Worm (Caenorhabditis elegans): ENCODE measurements around the gene oxi-1.

Gene oxi-1

ce11 chrIII:10855398-10855880 is 2.6 kb upstream of the oxi-1 start, which contains the start of gene Y39A1C.1:
TSS of gene Y39A1C.1 (plus strand) at chrIII:10855448.
- TF ChIP-seq ztf-23 (GFP tag; IDR thresholded peaks at IDR 0.05) (no peak), tab-1 (GFP tag; IDR thresholded peaks at IDR 0.05) (no peak), T22C8.4 (GFP tag; IDR thresholded peaks at IDR 0.05) (no peak), med-1 (GFP tag; optimal IDR thresholded peaks at IDR 0.05; ENCODE audit: insufficient read depth) (no peak), ref-1 (GFP tag; conservative IDR thresholded peaks at IDR 0.05) (no peak), flt-1 (GFP tag; IDR thresholded peaks at IDR 0.05) (no peak), klf-2 (GFP tag; conservative IDR thresholded peaks at IDR 0.05) (no peak), cog-1 (tag; optimal IDR thresholded peaks at IDR 0.05) (no peak), ztf-29 (GFP tag; IDR thresholded peaks at IDR 0.05) (no peak)

ce11 chrIII:10856830-10857229 is 1.3 kb upstream of the oxi-1 start:
- TF ChIP-seq ztf-29 (GFP tag; IDR thresholded peaks at IDR 0.05) (no peak), cog-1 (tag; optimal IDR thresholded peaks at IDR 0.05) (no peak), T22C8.4 (GFP tag; IDR thresholded peaks at IDR 0.05) (0 out of 2 replicates have a peak, but pooled peaks have one; percentile 32), klf-2 (GFP tag; conservative IDR thresholded peaks at IDR 0.05) (peak; percentile 70; the same call in 1 of the 2 replicates), ztf-23 (GFP tag; IDR thresholded peaks at IDR 0.05) (peak; percentile 78), flt-1 (GFP tag; IDR thresholded peaks at IDR 0.05) (peak; percentile 66; the same call in 1 of the 2 replicates), ref-1 (GFP tag; conservative IDR thresholded peaks at IDR 0.05) (peak; percentile 28; the same call in 1 of the 2 replicates), tab-1 (GFP tag; IDR thresholded peaks at IDR 0.05) (no peak), med-1 (GFP tag; optimal IDR thresholded peaks at IDR 0.05; ENCODE audit: insufficient read depth) (no peak)

DNA sequence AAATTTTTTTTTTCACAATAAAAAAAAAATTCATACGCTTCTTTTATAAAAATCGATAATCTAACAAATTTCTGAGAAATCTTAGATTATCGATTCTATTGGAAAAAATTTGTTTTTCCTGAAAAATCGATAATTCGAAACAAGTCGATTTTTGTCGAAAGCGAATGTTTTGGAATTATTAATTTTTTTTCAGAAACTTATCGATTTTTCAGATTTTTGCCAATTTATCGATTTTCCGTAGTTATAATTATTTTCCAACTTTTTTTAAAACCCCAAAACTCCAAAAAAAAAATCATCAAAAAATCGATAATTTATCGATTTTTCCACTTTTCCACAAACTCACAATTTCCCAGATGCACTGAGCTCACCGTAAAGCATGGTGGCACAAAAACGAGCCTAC is 3.3 kb downstream of the oxi-1 start:
- TF ChIP-seq T22C8.4 (GFP tag; IDR thresholded peaks at IDR 0.05) = peak; percentile 84
- no peak for TF ChIP-seq ref-1 (GFP tag; conservative IDR thresholded peaks at IDR 0.05)

ce11 chrIII:10867086-10867485 is 9.0 kb downstream of the oxi-1 start:
- TF ChIP-seq med-1 (GFP tag; optimal IDR thresholded peaks at IDR 0.05; ENCODE audit: insufficient read depth) (no peak), T22C8.4 (GFP tag; IDR thresholded peaks at IDR 0.05) (no peak), klf-2 (GFP tag; conservative IDR thresholded peaks at IDR 0.05) (no peak), ztf-29 (GFP tag; IDR thresholded peaks at IDR 0.05) (no peak), ref-1 (GFP tag; conservative IDR thresholded peaks at IDR 0.05) (no peak), cog-1 (tag; optimal IDR thresholded peaks at IDR 0.05) (no peak), ztf-23 (GFP tag; IDR thresholded peaks at IDR 0.05) (no peak), tab-1 (GFP tag; IDR thresholded peaks at IDR 0.05) (no peak), flt-1 (GFP tag; IDR thresholded peaks at IDR 0.05) (no peak)

DNA sequence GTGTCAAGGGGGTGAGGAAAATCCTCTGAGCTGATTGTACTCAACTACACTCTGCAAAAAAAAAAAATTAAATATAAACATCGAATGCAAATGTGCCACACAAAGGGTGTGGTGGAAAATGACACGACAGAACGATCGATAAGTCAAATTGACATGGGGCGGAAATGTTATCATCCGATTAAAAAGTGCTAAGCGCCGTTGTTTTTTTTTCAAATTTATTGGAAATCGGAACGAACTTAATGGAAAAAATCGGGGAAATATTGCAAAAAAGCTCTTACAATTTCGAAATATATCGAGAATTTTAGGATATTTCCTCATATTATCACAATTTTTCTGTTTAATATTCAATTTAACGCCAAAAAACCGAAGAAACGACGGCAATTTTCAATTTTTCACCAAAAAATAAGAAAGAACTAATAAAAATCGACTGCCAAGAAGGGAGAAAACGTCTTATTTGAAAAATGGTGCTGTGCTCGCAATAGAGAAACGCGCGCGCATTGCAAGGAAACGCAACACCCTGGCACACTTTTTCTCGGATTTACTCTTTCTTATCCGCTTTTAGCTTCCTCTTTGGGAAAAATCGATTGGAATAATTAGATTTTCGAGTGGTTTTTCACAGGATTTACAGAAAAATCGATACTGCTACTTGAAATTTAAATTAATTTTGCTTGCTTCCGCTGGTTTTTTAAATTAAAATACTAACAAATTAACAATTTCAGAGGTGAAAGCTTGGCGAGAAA is 10.7 kb downstream of the oxi-1 start, which contains the start of the genes cey-4 and vps-50:
cey-4 (minus strand) TSS at position 51 of the 740 bp plus-strand sequence.
vps-50 (plus strand) TSS at position 541 of the 740 bp plus-strand sequence.
- no peak for TF ChIP-seq ref-1 (GFP tag; conservative IDR thresholded peaks at IDR 0.05)
- TF ChIP-seq T22C8.4 (GFP tag; IDR thresholded peaks at IDR 0.05) = peak; percentile 30; the same call in 1 of the 2 replicates
- peak; percentile 35 for TF ChIP-seq cog-1 (tag; optimal IDR thresholded peaks at IDR 0.05)
- no peak for TF ChIP-seq ztf-23 (GFP tag; IDR thresholded peaks at IDR 0.05)

DNA sequence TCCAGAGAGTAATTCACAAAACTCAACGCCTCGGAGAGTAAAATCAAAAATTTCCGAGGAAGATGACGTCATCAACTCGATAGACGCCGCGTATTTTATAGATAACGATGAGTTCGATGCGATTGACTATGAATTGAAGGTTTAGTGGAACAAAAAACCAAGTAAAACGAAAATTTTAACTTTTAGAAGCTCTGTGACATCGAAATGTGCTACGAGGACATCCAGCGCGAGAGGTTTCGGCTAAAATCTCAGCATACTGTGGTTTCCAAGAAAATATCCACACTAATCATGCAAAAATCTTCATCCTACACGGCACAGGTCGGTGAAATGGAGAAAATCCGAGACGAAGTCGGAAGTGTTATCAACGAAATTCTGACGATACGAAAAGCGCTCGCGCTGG is 11.5 kb downstream of the oxi-1 start:
- TF ChIP-seq med-1 (GFP tag; optimal IDR thresholded peaks at IDR 0.05; ENCODE audit: insufficient read depth) (no peak), flt-1 (GFP tag; IDR thresholded peaks at IDR 0.05) (no peak), T22C8.4 (GFP tag; IDR thresholded peaks at IDR 0.05) (no peak), klf-2 (GFP tag; conservative IDR thresholded peaks at IDR 0.05) (no peak), ztf-29 (GFP tag; IDR thresholded peaks at IDR 0.05) (no peak), ztf-23 (GFP tag; IDR thresholded peaks at IDR 0.05) (no peak), tab-1 (GFP tag; IDR thresholded peaks at IDR 0.05) (no peak), cog-1 (tag; optimal IDR thresholded peaks at IDR 0.05) (no peak), ref-1 (GFP tag; conservative IDR thresholded peaks at IDR 0.05) (no peak)

- TF ChIP-seq T22C8.4 (GFP tag; IDR thresholded peaks at IDR 0.05) (no peak), flt-1 (GFP tag; IDR thresholded peaks at IDR 0.05) (no peak), ztf-29 (GFP tag; IDR thresholded peaks at IDR 0.05) (no peak), cog-1 (tag; optimal IDR thresholded peaks at IDR 0.05) (no peak), tab-1 (GFP tag; IDR thresholded peaks at IDR 0.05) (no peak), med-1 (GFP tag; optimal IDR thresholded peaks at IDR 0.05; ENCODE audit: insufficient read depth) (no peak), ref-1 (GFP tag; conservative IDR thresholded peaks at IDR 0.05) (no peak), ztf-23 (GFP tag; IDR thresholded peaks at IDR 0.05) (no peak)
Measured at ce11 chrIII:10870161-10870560, 12.1 kb downstream of the oxi-1 start.

DNA sequence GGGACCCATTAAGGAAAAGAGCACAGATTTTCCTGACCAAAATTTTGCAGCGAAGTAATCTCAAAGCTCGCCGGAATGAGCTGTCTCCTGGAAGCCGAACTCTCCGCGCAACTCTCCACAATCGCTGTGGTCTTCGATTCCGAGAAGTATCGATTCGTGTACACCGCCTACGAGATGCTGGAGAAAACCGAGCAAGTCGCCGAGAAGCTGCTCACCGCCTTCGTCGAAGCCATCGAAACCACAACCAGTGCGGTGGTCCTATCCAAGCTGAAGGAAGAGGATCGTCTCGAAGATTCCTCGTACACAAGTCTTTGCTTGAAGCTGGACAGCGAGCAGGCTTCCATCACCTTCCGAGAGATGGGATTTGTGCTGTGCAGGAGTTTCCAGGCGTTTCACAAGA is 12.7 kb downstream of the oxi-1 start:
- no peak for TF ChIP-seq T22C8.4 (GFP tag; IDR thresholded peaks at IDR 0.05)

DNA sequence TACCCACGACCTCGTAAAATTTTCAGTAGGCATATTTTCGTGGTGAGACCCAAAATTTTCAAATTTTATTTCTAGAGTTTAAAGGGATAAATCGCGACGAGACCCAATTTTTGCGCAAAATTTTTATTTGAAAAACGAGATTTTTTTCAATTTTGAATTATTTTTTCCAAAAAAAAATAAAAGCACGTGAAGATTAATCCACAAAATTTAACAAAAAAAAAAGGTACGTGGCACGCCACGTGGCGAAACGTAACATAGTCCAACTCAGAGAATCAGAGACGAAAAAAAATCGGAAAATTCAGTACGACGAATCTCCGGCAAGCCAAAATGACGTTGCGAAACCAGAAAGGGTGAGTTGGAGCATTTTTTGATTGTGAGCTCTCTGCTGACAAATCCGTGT is 17.0 kb downstream of the oxi-1 start, which contains the start of gene C44B9.2:
C44B9.2 (plus strand) TSS at position 301 of the 400 bp plus-strand sequence.
- TF ChIP-seq T22C8.4 (GFP tag; IDR thresholded peaks at IDR 0.05) (no peak), cog-1 (tag; optimal IDR thresholded peaks at IDR 0.05) (no peak), ref-1 (GFP tag; conservative IDR thresholded peaks at IDR 0.05) (no peak), ztf-29 (GFP tag; IDR thresholded peaks at IDR 0.05) (no peak), flt-1 (GFP tag; IDR thresholded peaks at IDR 0.05) (no peak), ztf-23 (GFP tag; IDR thresholded peaks at IDR 0.05) (no peak), klf-2 (GFP tag; conservative IDR thresholded peaks at IDR 0.05) (no peak), med-1 (GFP tag; optimal IDR thresholded peaks at IDR 0.05; ENCODE audit: insufficient read depth) (no peak), tab-1 (GFP tag; IDR thresholded peaks at IDR 0.05) (no peak)

ce11 chrIII:10877542-10877941 is 19.5 kb downstream of the oxi-1 start:
- TF ChIP-seq flt-1 (GFP tag; IDR thresholded peaks at IDR 0.05) (no peak), med-1 (GFP tag; optimal IDR thresholded peaks at IDR 0.05; ENCODE audit: insufficient read depth) (no peak), ztf-23 (GFP tag; IDR thresholded peaks at IDR 0.05) (no peak)

All from whole organism, midembryonic.